Fruit fly (Drosophila melanogaster): Measurements from ENCODE around the gene CG9917.

The CG9917 gene

DNA sequence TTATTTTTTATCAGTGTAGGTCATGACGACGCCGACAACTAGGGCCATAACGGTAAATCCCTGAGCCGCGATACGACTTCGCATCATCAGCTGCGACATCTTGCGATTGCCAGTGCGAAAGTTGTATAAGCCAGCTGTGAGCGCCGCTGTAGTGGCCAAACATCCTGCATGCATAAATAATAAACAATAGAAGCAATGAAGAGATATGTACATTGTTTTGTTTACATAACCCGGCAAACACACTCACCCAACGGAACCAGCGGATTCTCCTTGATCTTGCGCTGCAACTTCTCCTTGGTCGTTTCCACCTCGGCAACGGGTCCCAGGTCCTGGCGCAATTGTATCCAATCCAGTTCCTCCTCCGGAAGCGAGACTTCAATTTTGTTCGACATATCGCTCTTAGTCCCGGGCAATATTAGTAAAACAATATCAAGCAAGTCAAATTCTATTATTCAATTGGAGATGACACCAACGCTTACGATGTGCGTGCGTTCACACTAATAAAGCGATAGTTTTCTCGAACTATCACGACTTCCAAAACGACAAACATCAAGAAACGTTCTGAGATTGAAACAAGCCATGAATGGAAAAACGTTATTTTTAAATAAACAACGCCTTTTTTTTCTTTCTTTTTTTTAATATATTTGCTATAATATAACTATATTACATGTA lies 8.7 kb upstream of the CG9917 start (continued):
- TF ChIP-seq CG10565 (GFP tag; optimal IDR thresholded peaks at IDR 0.05): no peak
- TF ChIP-seq Gsc (GFP tag; IDR thresholded peaks at IDR 0.05): no peak
- no peak for TF ChIP-seq p53 (GFP tag; optimal IDR thresholded peaks at IDR 0.05)
- no peak for TF ChIP-seq sisA (GFP tag; IDR thresholded peaks at IDR 0.05)
- no peak for TF ChIP-seq twi (tag; optimal IDR thresholded peaks at IDR 0.05)
- no peak for TF ChIP-seq NfI (GFP tag; optimal IDR thresholded peaks at IDR 0.05)
- TF ChIP-seq CG1529 (GFP tag; optimal IDR thresholded peaks at IDR 0.05): no peak
- TF ChIP-seq CG6813 (GFP tag; optimal IDR thresholded peaks at IDR 0.05): no peak
- TF ChIP-seq Pdp1 (GFP tag; optimal IDR thresholded peaks at IDR 0.05): peak in 1 of 2 experiments; percentile 88
- no peak for TF ChIP-seq C15 (GFP tag; IDR thresholded peaks at IDR 0.05)
- TF ChIP-seq dmrt99B (tag; optimal IDR thresholded peaks at IDR 0.05): no peak
- peak; percentile 71 for TF ChIP-seq unc-4 (GFP tag; IDR thresholded peaks at IDR 0.05; ENCODE audit: partially characterized antibody)
- TF ChIP-seq tgo (GFP tag; IDR thresholded peaks at IDR 0.05): no peak
- no peak for TF ChIP-seq CG31441 (GFP tag; IDR thresholded peaks at IDR 0.05)
- no peak for TF ChIP-seq Blimp-1 (GFP tag; optimal IDR thresholded peaks at IDR 0.05)
- no peak for TF ChIP-seq gsb (GFP tag; IDR thresholded peaks at IDR 0.05)
- peak; percentile 5 for TF ChIP-seq phol (tag; optimal IDR thresholded peaks at IDR 0.05)
- no peak for TF ChIP-seq hkb (optimal IDR thresholded peaks at IDR 0.05)
- TF ChIP-seq hkb (GFP tag; IDR thresholded peaks at IDR 0.05): no peak
- no peak for TF ChIP-seq Abd-B (GFP tag; optimal IDR thresholded peaks at IDR 0.05)
- TF ChIP-seq CG14860 (GFP tag; IDR thresholded peaks at IDR 0.05; ENCODE audit: partially characterized antibody): peak; percentile 51
- TF ChIP-seq CHES-1-like (GFP tag; optimal IDR thresholded peaks at IDR 0.05): peak; percentile 24
- TF ChIP-seq corto (GFP tag; optimal IDR thresholded peaks at IDR 0.05): no peak
- TF ChIP-seq CG15601 (tag; optimal IDR thresholded peaks at IDR 0.05): peak; percentile 40
- TF ChIP-seq Hsf (GFP tag; optimal IDR thresholded peaks at IDR 0.05): no peak
- TF ChIP-seq Dek (tag; optimal IDR thresholded peaks at IDR 0.05): no peak
- TF ChIP-seq sug (tag; optimal IDR thresholded peaks at IDR 0.05): no peak
- TF ChIP-seq org-1 (GFP tag; optimal IDR thresholded peaks at IDR 0.05): no peak
- TF ChIP-seq CG16863 (GFP tag; optimal IDR thresholded peaks at IDR 0.05): no peak
- TF ChIP-seq Six4 (GFP tag; optimal IDR thresholded peaks at IDR 0.05): no peak
- TF ChIP-seq CG10979 (tag; optimal IDR thresholded peaks at IDR 0.05): no peak
- TF ChIP-seq CG33213 (GFP tag; optimal IDR thresholded peaks at IDR 0.05): no peak
- no peak for TF ChIP-seq ATbp (GFP tag; optimal IDR thresholded peaks at IDR 0.05)
- no peak for TF ChIP-seq CG31224 (GFP tag; IDR thresholded peaks at IDR 0.05)
- no peak for TF ChIP-seq fd3F (GFP tag; optimal IDR thresholded peaks at IDR 0.05)
- peak; percentile 78 for TF ChIP-seq CG34224 (GFP tag; IDR thresholded peaks at IDR 0.05; ENCODE audit: partially characterized antibody)
- no peak for TF ChIP-seq CG13894 (tag; optimal IDR thresholded peaks at IDR 0.05)
- TF ChIP-seq Optix (GFP tag; IDR thresholded peaks at IDR 0.05): no peak
- TF ChIP-seq pfk (GFP tag; optimal IDR thresholded peaks at IDR 0.05): peak; percentile 95
- TF ChIP-seq CG1024 (GFP tag; IDR thresholded peaks at IDR 0.05): 0 out of 2 replicates have a peak, but pooled peaks have one; percentile 10
- peak; percentile 51 for TF ChIP-seq gfzf (GFP tag; optimal IDR thresholded peaks at IDR 0.05)
- TF ChIP-seq grau (tag; optimal IDR thresholded peaks at IDR 0.05): no peak
- no peak for TF ChIP-seq CG6654 (GFP tag; optimal IDR thresholded peaks at IDR 0.05)
- peak; percentile 12; the same call in 2 of the 3 replicates for TF ChIP-seq CG7357 (GFP tag; IDR thresholded peaks at IDR 0.05)
- peak; percentile 69 for TF ChIP-seq CG9932 (GFP tag; IDR thresholded peaks at IDR 0.05)
- TF ChIP-seq esg (GFP tag; conservative IDR thresholded peaks at IDR 0.05): no peak
- no peak for TF ChIP-seq HLH54F (GFP tag; optimal IDR thresholded peaks at IDR 0.05)
- no peak for TF ChIP-seq sens-2 (GFP tag; IDR thresholded peaks at IDR 0.05)
- peak; percentile 78 for TF ChIP-seq CG17802 (tag; optimal IDR thresholded peaks at IDR 0.05)
- no peak for TF ChIP-seq crol (GFP tag; IDR thresholded peaks at IDR 0.05)
